Worm (Caenorhabditis elegans) whole organism, midembryonic: ENCODE measurements around the gene F10C1.9.

ENCODE experiments used
- T22C8.4 ChIP-seq: fragments of 200-800 bp; sonication (Bioruptor generic); IDR thresholded peaks from 2 replicates; pipeline ENCODE4 v1.3.6; 2022; ENCODE audit warnings: missing genetic modification characterization, missing compliant biosample characterization
- tab-1 ChIP-seq: fragments of 200-800 bp; sonication (Bioruptor generic); IDR thresholded peaks from 2 replicates; pipeline ENCODE4 v1.3.6; 2022; ENCODE audit warnings: missing genetic modification characterization, missing compliant biosample characterization
- ztf-23 ChIP-seq: fragments of 200-800 bp; sonication (Bioruptor generic); IDR thresholded peaks from 2 replicates; pipeline ENCODE4 v1.3.6; 2022; ENCODE audit warnings: missing genetic modification reagents, missing genetic modification characterization, missing compliant biosample characterization

ce11 chrII:5735744-5736143, 9.3 kb downstream of the F10C1.9 start:
- no peak for TF ChIP-seq ztf-23 (GFP tag; lab: Robert Waterston, UW)
- TF ChIP-seq T22C8.4 = no peak
- TF ChIP-seq tab-1 (GFP tag; lab: Robert Waterston, UW) = no peak
